Worm (Caenorhabditis elegans): Measurements from ENCODE around the gene C03B1.4.

C03B1.4 gene

DNA sequence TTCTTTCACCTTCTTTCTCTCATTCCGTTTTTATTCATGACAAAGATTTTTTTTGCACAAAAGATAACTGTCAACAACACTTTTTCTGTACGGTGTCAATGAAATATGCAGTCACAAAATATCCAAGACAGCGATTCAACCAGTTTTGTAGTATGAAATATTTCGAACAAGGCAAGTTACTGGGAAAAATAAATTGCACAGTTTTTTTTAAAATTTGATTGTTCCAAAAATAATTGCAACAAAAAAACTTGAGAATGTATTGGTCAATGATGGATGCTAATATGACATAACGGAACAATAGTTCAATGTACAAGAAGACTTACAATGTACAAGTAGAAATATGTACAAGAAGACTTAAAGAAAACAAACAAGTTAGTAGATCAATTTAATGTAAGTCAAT lies 18.5 kb upstream of the C03B1.4 start:
- no peak for TF ChIP-seq him-1 (tag; optimal IDR thresholded peaks at IDR 0.05)

DNA sequence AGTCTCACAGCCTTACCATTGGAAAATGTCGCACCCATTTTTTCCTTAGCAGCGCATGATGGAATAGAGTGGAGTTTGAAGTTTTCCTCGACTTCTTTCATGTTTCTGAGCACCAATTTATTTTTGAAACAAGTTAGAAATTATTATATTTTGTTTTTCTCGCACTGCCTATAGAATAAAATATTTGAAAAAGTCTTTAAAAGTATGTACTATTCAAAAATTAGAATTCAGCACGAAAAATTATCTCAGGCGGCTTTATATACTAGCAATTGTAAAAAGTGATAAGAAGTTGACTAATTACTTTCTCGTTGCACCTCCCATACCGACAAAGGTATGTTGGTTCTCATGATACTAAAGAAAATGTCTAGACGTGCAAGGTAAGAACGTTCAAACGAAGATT lies 17.3 kb upstream of the C03B1.4 start, which contains the start of gene C03B1.9:
C03B1.9 (minus strand) TSS at position 101 of the 400 bp plus-strand sequence.
- TF ChIP-seq W03F9.2 (tag; optimal IDR thresholded peaks at IDR 0.05) (no peak), dao-5 (tag; optimal IDR thresholded peaks at IDR 0.05) (no peak), him-1 (tag; optimal IDR thresholded peaks at IDR 0.05) (no peak)

DNA sequence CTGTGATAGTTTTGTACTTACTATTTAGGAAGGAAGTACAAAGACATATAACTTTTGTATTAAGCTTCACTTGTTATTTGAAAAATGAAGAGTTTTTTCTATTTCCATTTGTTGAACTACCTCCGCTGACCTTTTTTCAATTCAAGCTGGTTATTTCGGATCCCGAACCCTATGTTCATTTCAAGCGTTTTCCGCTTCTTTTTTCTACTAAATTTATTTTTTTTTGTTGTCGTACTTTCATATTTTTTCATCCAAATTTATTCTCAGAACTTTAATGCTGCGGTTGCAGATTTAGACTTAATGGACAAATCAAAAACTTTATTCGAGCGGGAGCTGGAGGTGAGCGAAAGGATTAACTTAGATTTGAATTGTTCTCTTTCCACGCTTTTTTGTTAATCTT lies 14.3 kb upstream of the C03B1.4 start, which contains the start of gene C03B1.6:
C03B1.6 (plus strand) TSS at position 301 of the 400 bp plus-strand sequence.
- no peak for TF ChIP-seq him-1 (tag; optimal IDR thresholded peaks at IDR 0.05)
- no peak for TF ChIP-seq dao-5 (tag; optimal IDR thresholded peaks at IDR 0.05)
- no peak for TF ChIP-seq W03F9.2 (tag; optimal IDR thresholded peaks at IDR 0.05)

DNA sequence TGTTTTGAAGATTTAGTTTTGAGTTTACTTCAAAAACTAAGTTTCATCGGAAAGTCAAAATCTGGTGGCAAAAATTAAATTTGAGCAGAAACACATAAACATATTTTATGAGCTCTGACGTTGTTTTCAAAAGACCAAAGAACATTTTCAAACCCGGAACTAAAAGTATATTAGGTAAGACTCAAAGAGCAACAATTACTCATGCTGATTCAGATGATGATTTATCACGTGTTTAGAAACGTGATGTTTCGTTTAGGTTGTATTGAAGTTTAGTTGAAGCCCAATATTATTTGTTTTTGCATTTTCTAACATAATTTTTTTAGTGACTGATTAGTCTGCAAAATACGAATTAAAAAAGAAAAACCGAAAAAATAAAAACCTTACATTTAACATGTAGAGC lies 10.5 kb upstream of the C03B1.4 start:
- TF ChIP-seq W03F9.2 (tag; optimal IDR thresholded peaks at IDR 0.05) (no peak), him-1 (tag; optimal IDR thresholded peaks at IDR 0.05) (no peak), dao-5 (tag; optimal IDR thresholded peaks at IDR 0.05) (no peak)

DNA sequence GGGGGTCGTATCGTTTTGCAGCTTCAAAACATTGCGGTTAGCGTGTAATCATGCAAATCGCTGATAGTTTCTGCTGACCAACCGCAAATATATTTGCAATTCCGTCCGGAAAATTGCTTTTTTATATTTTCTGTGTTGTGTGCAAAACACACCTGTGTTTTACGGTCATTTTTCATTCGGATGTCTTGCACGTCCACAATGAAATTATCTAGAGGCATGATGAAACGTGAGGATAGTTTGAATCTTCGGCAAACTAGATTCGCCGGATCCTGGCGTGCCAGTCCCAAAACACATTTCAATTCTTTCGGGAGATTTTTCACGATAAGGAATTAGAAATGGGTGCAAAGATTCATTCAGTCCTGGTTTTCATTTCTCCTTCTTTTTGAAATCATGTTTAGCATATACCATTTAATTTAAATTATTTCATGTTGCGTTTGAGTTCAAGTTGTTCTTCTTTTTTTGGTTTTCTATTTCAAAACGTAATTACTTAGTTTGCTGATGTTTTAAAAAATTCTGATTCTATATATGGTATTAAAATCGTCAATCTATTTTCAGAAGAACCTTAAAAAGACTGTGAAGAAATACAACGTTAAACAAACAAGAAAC lies 9.2 kb upstream of the C03B1.4 start, which contains the start of gene C03B1.5:
C03B1.5 (plus strand) TSS at position 556 of the 606 bp plus-strand sequence.
- TF ChIP-seq him-1 (tag; optimal IDR thresholded peaks at IDR 0.05) (no peak), W03F9.2 (tag; optimal IDR thresholded peaks at IDR 0.05) (no peak), dao-5 (tag; optimal IDR thresholded peaks at IDR 0.05) (no peak)

DNA sequence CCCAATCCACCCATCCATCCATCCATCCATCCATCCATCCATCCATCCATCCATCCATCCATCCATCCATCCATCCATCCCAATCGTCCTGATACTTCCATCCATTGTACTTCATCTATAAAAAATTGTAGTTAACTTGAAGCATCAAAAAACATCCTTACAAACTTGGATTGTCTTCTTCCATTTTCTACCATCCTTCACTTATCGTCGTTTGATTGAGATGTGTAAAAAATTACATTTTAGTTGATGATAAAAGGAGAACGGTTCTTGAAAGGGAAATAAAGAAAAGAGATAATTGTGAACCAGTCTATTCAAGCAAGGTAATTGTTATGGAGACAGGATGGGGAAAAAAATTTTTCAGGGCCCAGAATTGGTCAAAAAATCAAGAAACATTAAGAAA lies 6.5 kb upstream of the C03B1.4 start, which contains the start of gene C03B1.10:
C03B1.10 (minus strand) TSS at position 101 of the 400 bp plus-strand sequence.
- TF ChIP-seq dao-5 (tag; optimal IDR thresholded peaks at IDR 0.05), result no peak
- no peak for TF ChIP-seq W03F9.2 (tag; optimal IDR thresholded peaks at IDR 0.05)
- TF ChIP-seq him-1 (tag; optimal IDR thresholded peaks at IDR 0.05), result no peak

DNA sequence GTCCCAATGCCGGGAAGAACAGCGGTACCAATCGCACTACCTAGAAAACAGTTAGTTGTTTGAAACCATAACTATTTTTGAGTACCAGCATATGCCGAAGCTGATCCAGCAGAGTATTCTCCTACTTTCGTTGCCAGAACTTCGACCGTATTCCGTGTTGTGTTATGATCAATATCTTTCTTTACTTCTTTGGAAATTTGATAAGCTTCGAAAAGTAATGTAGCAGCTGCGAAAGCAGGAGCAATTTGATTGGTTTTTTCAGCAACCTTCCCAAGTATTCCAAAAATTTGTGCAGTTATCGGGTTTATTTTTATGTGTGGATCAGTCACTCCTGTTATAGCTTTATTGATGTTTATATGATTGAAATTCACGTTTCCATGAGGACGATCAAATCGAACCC lies 4.2 kb upstream of the C03B1.4 start:
- TF ChIP-seq dao-5 (tag; optimal IDR thresholded peaks at IDR 0.05), result no peak
- no peak for TF ChIP-seq W03F9.2 (tag; optimal IDR thresholded peaks at IDR 0.05)
- TF ChIP-seq him-1 (tag; optimal IDR thresholded peaks at IDR 0.05), result no peak

DNA sequence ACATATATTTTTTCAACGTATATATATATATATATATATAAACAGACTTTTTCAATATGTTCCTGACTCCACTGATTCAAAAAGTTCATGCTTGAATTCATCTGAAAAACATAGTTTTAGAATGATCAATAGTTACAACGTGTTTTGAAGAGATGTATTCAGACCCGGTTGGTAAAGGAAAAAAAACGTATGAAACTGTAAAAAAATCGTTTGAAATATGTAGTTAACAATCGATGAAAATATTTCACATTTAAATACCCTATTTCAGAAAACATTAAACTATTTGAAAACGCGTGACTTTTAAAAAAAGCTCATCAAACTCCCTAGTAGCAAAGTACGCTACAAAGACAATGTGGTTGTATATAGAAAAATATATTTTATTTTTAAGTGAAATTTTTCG lies 3.6 kb upstream of the C03B1.4 start, which contains the start of gene C03B1.14:
C03B1.14 (minus strand) TSS at position 101 of the 400 bp plus-strand sequence.
- TF ChIP-seq W03F9.2 (tag; optimal IDR thresholded peaks at IDR 0.05) (no peak), him-1 (tag; optimal IDR thresholded peaks at IDR 0.05) (no peak), dao-5 (tag; optimal IDR thresholded peaks at IDR 0.05) (no peak)

DNA sequence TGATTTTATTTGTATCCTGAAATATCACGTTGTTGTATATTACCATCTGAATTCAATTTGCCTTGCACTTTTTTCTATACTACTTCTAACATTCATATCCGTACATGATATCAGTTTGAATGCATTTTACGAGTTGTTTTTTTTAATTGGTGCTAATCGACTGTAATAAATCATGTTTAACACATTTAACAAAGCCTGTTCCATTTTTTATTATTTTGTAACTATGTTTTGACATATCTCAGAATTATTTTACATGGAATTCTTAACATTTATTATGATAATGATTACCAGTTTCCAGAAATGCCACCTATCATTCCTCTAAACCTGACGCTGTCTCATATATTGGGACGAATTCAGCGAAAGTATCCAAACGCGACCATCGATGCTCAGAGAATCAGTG lies 1.4 kb downstream of the C03B1.4 start, which contains the start of gene C03B1.3:
C03B1.3 (plus strand) TSS at position 301 of the 400 bp plus-strand sequence.
- TF ChIP-seq him-1 (tag; optimal IDR thresholded peaks at IDR 0.05), result no peak
- no peak for TF ChIP-seq dao-5 (tag; optimal IDR thresholded peaks at IDR 0.05)
- no peak for TF ChIP-seq W03F9.2 (tag; optimal IDR thresholded peaks at IDR 0.05)

DNA sequence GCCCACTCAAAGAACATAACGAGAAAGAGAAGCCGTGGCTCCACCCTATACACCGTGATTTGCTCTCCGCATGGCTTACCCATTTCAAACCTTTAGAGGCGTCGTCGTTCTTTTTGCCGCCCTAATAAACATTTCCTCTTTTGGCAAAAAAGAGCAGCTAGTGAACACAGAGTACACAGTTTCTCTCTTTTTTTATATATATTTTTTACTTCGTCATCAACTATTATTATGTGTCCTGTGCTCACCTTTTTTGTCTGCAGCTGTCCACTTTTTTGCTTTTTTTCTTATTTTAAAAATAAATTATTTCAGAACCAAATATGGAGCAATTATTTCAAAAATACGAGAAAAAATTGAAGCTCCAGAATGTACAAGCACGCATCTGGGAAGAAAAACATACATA lies 5.4 kb downstream of the C03B1.4 start, which contains the start of gene C03B1.2:
C03B1.2 (plus strand) TSS at position 301 of the 400 bp plus-strand sequence.
- no peak for TF ChIP-seq him-1 (tag; optimal IDR thresholded peaks at IDR 0.05)
- no peak for TF ChIP-seq W03F9.2 (tag; optimal IDR thresholded peaks at IDR 0.05)
- no peak for TF ChIP-seq dao-5 (tag; optimal IDR thresholded peaks at IDR 0.05)

DNA sequence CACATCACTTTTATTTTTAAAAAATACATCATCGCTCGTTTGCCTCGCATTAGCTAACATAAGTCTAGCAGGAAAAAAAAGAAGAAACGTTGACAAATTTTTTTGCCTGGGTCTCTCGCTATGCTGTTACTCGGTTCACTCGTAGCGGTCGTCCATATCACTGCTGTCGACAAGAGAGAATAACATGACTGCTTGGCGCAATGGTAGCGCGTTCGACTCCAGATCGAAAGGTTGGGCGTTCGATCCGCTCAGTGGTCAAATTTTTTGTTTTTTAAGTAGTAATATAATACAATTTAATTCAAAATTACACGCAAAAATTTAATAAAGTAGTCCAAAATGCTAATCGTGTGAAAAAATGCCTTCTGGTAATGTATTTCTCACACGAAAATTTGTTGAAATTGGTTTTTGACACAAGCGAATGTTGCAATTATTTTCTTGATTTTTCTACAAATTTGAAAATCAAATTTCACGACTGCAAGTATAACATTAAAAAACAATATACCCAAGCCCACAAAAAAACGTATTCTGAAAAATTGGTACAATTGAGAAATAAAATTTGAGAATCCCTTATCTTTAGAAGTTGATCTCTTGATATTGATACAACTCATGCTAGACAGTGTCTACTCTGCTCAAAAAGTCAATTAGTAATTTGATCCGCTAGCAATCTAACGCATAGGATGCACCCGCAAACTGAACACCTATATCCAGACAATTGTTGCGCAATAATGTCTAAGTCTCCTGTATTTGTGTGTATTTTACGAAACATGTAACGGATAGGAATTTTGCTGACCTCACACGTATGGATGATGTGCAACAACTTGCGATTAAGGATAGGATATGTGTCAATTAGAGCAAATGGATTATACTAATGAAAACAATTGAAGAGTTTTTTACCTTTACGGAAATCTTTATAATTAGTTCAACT lies 7.2 kb downstream of the C03B1.4 start:
- TF ChIP-seq dao-5 (tag; optimal IDR thresholded peaks at IDR 0.05), result peak; percentile 64
- no peak for TF ChIP-seq him-1 (tag; optimal IDR thresholded peaks at IDR 0.05)
- peak; percentile 3 for TF ChIP-seq W03F9.2 (tag; optimal IDR thresholded peaks at IDR 0.05)

DNA sequence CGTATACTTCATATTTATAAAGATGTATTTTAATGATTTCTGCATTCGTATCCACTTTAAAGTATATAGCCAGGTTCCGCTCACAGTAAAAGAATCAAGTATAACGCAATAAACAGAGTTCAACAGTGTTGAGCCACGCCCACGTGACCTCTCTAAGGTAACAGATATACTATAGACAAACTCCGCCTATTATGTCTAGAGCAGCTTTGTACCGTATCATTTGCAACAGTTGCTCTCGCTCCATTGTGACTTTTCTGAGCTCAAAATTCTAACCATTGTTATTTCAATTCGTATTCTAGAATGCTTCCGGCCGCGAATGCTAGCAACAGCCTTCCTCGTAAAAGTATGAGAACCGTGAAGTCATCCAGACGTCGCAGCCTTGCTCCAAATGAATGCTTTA lies 9.1 kb downstream of the C03B1.4 start, which contains the start of gene C03B1.17:
C03B1.17 (plus strand) TSS at position 301 of the 400 bp plus-strand sequence.
- TF ChIP-seq him-1 (tag; optimal IDR thresholded peaks at IDR 0.05) (no peak), W03F9.2 (tag; optimal IDR thresholded peaks at IDR 0.05) (no peak), dao-5 (tag; optimal IDR thresholded peaks at IDR 0.05) (no peak)

DNA sequence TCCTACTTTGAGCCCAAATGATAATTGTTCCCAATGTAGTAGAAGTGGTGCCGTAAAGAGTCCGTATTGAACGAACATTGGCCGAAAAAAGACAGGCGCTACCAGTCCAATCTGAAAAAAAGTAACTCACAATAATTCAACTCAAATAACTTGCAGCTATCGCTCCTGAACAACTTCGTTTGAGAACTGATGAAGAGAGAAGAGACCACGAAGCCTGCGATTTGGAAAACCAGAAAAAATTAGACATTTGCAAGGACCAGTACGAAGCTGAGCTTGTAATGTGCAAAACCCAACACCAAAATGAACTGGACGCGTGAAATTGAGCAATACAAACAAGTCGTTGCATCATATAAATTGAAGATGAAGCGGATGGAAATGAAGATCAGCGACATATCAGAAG lies 10.2 kb downstream of the C03B1.4 start, which contains the start of gene C03B1.1:
C03B1.1 (plus strand) TSS at position 301 of the 400 bp plus-strand sequence.
- TF ChIP-seq him-1 (tag; optimal IDR thresholded peaks at IDR 0.05) (no peak), W03F9.2 (tag; optimal IDR thresholded peaks at IDR 0.05) (no peak), dao-5 (tag; optimal IDR thresholded peaks at IDR 0.05) (no peak)
